Fruit fly (Drosophila melanogaster) whole organism, embryonic: ENCODE results near the gene bb8.

Source experiments
- Asciz ChIP-seq: fragments of 200-800 bp; sonication (Bioruptor generic); optimal IDR thresholded peaks from 2 replicates; lab custom pipeline; 2017; ENCODE audit warnings: missing biosample characterization, mild to moderate bottlenecking, missing genetic modification characterization, missing genetic modification reagents
- Atf6 ChIP-seq: fragments of 200-800 bp; sonication (Bioruptor generic); IDR thresholded peaks from 2 replicates; pipeline ENCODE4 v1.3.6; 2022; ENCODE audit warnings: missing biosample characterization, missing genetic modification characterization
- CG10147 ChIP-seq: fragments of 200-800 bp; sonication (Bioruptor generic); optimal IDR thresholded peaks from 2 replicates; lab custom pipeline; 2019; ENCODE audit warnings: missing biosample characterization, mild to moderate bottlenecking, missing genetic modification characterization, moderate library complexity
- CG11085 ChIP-seq: fragments of 200-800 bp; sonication (Bioruptor generic); IDR thresholded peaks from 2 replicates; pipeline ENCODE4 v1.3.6; 2022; ENCODE audit warnings: missing biosample characterization, missing genetic modification characterization
- CG11560 ChIP-seq: fragments of 200-800 bp; sonication (Bioruptor generic); IDR thresholded peaks from 3 replicates; pipeline ENCODE4 v1.3.6; 2022; ENCODE audit warnings: missing biosample characterization, missing genetic modification characterization
- CG12104 ChIP-seq: fragments of 200-800 bp; sonication (Bioruptor generic); optimal IDR thresholded peaks from 3 replicates; lab custom pipeline; 2016; ENCODE audit warnings: missing biosample characterization, missing genetic modification characterization
- CG12155 ChIP-seq: fragments of 200-800 bp; sonication (Bioruptor generic); optimal IDR thresholded peaks from 3 replicates; lab custom pipeline; 2016; ENCODE audit warnings: missing biosample characterization, missing genetic modification characterization
- CG1233 ChIP-seq: fragments of 200-800 bp; sonication (Bioruptor generic); optimal IDR thresholded peaks from 4 replicates; lab custom pipeline; 2018; ENCODE audit warnings: missing biosample characterization, mild to moderate bottlenecking, missing genetic modification characterization
- CG14667 ChIP-seq: fragments of 200-800 bp; sonication (Bioruptor generic); IDR thresholded peaks from 2 replicates; pipeline ENCODE4 v1.3.6; 2022; ENCODE audit warnings: missing biosample characterization, missing genetic modification characterization
- CG15011 ChIP-seq: fragments of 200-800 bp; sonication (Bioruptor generic); optimal IDR thresholded peaks from 3 replicates; lab custom pipeline; 2018; ENCODE audit warnings: missing biosample characterization, mild to moderate bottlenecking, missing genetic modification characterization
- CG1602 ChIP-seq: fragments of 200-800 bp; sonication (Bioruptor generic); optimal IDR thresholded peaks from 3 replicates; lab custom pipeline; 2016; ENCODE audit warnings: missing biosample characterization, missing genetic modification characterization
- CG1647 ChIP-seq: fragments of 200-800 bp; sonication (Bioruptor generic); optimal IDR thresholded peaks from 3 replicates; lab custom pipeline; 2016; ENCODE audit warnings: missing biosample characterization, missing genetic modification characterization
- CG17328 ChIP-seq: fragments of 200-800 bp; sonication (Bioruptor generic); IDR thresholded peaks from 2 replicates; pipeline ENCODE4 v1.3.6; 2022; ENCODE audit warnings: missing biosample characterization, missing genetic modification characterization
- CG17912 ChIP-seq: fragments of 200-800 bp; sonication (Bioruptor generic); optimal IDR thresholded peaks from 2 replicates; lab custom pipeline; 2018; ENCODE audit warnings: missing biosample characterization, mild to moderate bottlenecking, missing genetic modification characterization
- CG2712 ChIP-seq: fragments of 200-800 bp; optimal IDR thresholded peaks from 3 replicates; lab custom pipeline; 2019; ENCODE audit warnings: missing biosample characterization, mild to moderate bottlenecking, missing genetic modification characterization, moderate library complexity
- CG3065 ChIP-seq: fragments of 200-800 bp; sonication (Bioruptor generic); optimal IDR thresholded peaks from 2 replicates; lab custom pipeline; 2016; ENCODE audit warnings: missing biosample characterization, missing genetic modification characterization
- CG31224 ChIP-seq: fragments of 200-800 bp; sonication (Bioruptor generic); IDR thresholded peaks from 2 replicates; pipeline ENCODE4 v1.3.6; 2022; ENCODE audit warnings: missing biosample characterization, missing genetic modification characterization
- CG31441 ChIP-seq: fragments of 200-800 bp; sonication (Bioruptor generic); IDR thresholded peaks from 2 replicates; pipeline ENCODE4 v1.3.6; 2022; ENCODE audit warnings: missing biosample characterization, missing genetic modification characterization
- CG3847 ChIP-seq: fragments of 200-800 bp; sonication (Bioruptor generic); IDR thresholded peaks from 2 replicates; pipeline ENCODE4 v1.3.6; 2022; ENCODE audit warnings: missing biosample characterization, missing genetic modification characterization
- CG6689 ChIP-seq: fragments of 200-800 bp; sonication (Bioruptor generic); IDR thresholded peaks from 2 replicates; pipeline ENCODE4 v1.3.6; 2022; ENCODE audit warnings: missing biosample characterization, missing genetic modification characterization
- CG6854 ChIP-seq: fragments of 200-800 bp; sonication (Bioruptor generic); optimal IDR thresholded peaks from 3 replicates; lab custom pipeline; 2017; ENCODE audit warnings: missing biosample characterization, mild to moderate bottlenecking, missing genetic modification characterization
- CG7928 ChIP-seq: fragments of 200-800 bp; sonication (Bioruptor generic); optimal IDR thresholded peaks from 2 replicates; lab custom pipeline; 2017; ENCODE audit warnings: missing biosample characterization, mild to moderate bottlenecking, missing genetic modification characterization
- CG8359 ChIP-seq: fragments of 200-800 bp; sonication (Bioruptor generic); optimal IDR thresholded peaks from 2 replicates; lab custom pipeline; 2017; ENCODE audit warnings: missing biosample characterization, mild to moderate bottlenecking, missing genetic modification characterization, borderline replicate concordance
- CG8924 ChIP-seq: fragments of 200-800 bp; optimal IDR thresholded peaks from 3 replicates; lab custom pipeline; 2019; ENCODE audit warnings: missing biosample characterization, mild to moderate bottlenecking, missing genetic modification characterization, moderate library complexity
- CG9876 ChIP-seq: fragments of 200-800 bp; sonication (Bioruptor generic); optimal IDR thresholded peaks from 2 replicates; lab custom pipeline; 2016; ENCODE audit warnings: missing biosample characterization, missing genetic modification characterization
- CG9932 ChIP-seq: fragments of 200-800 bp; sonication (Bioruptor generic); IDR thresholded peaks from 2 replicates; pipeline ENCODE4 v1.3.6; 2022; ENCODE audit warnings: missing biosample characterization, missing genetic modification characterization
- Deaf1 ChIP-seq: fragments of 200-800 bp; optimal IDR thresholded peaks from 3 replicates; lab custom pipeline; 2019; ENCODE audit warnings: missing biosample characterization, mild to moderate bottlenecking, missing genetic modification characterization, moderate library complexity
- HLH54F ChIP-seq: fragments of 200-800 bp; sonication (Bioruptor generic); optimal IDR thresholded peaks from 3 replicates; lab custom pipeline; 2016; ENCODE audit warnings: missing biosample characterization, missing genetic modification characterization
- HmgZ ChIP-seq: fragments of 200-800 bp; sonication (Bioruptor generic); optimal IDR thresholded peaks from 2 replicates; lab custom pipeline; 2018; ENCODE audit warnings: missing biosample characterization, mild to moderate bottlenecking, missing genetic modification characterization
- Hmx ChIP-seq: fragments of 200-800 bp; sonication (Bioruptor generic); optimal IDR thresholded peaks from 2 replicates; lab custom pipeline; 2016; ENCODE audit warnings: missing biosample characterization, missing genetic modification characterization
- Mad ChIP-seq: fragments of 200-800 bp; sonication (Bioruptor generic); optimal IDR thresholded peaks from 2 replicates; lab custom pipeline; 2016; ENCODE audit warnings: missing biosample characterization, missing genetic modification characterization
- NC2α ChIP-seq: fragments of 200-800 bp; sonication (Bioruptor generic); optimal IDR thresholded peaks from 2 replicates; lab custom pipeline; 2016; ENCODE audit warnings: missing biosample characterization, missing genetic modification characterization
- Optix ChIP-seq: fragments of 200-800 bp; sonication (Bioruptor generic); IDR thresholded peaks from 3 replicates; pipeline ENCODE4 v1.3.6; 2022; ENCODE audit warnings: missing biosample characterization, missing genetic modification characterization
- PHDP ChIP-seq: fragments of 200-800 bp; sonication (Bioruptor generic); optimal IDR thresholded peaks from 3 replicates; lab custom pipeline; 2018; ENCODE audit warnings: missing biosample characterization, mild to moderate bottlenecking, missing genetic modification characterization, moderate library complexity
- Spps ChIP-seq: fragments of 200-800 bp; sonication (Bioruptor generic); optimal IDR thresholded peaks from 2 replicates; lab custom pipeline; 2018; ENCODE audit warnings: missing biosample characterization, mild to moderate bottlenecking, missing genetic modification characterization
- Trl ChIP-seq, 3 experiments: fragments of >200 bp in 2 of 3; fragments of 200-800 bp in 1 of 3; sonication (Bioruptor generic) in 1 of 3; optimal IDR thresholded peaks; 2 replicates in 1 of 3; 3 replicates in 2 of 3; lab custom pipeline; 2016 to 2017; ENCODE audit warnings: missing biosample characterization in 1 of 3, missing genetic modification characterization in 1 of 3
- Usf ChIP-seq: fragments of 200-800 bp; sonication (Bioruptor generic); optimal IDR thresholded peaks from 2 replicates; lab custom pipeline; 2017; ENCODE audit warnings: missing genotype, missing biosample characterization, missing genetic modification characterization
- al ChIP-seq: fragments of 200-800 bp; sonication (Bioruptor generic); IDR thresholded peaks from 2 replicates; pipeline ENCODE4 v1.3.6; 2022; ENCODE audit warnings: missing biosample characterization, missing genetic modification characterization
- amos ChIP-seq: fragments of 200-800 bp; sonication (Bioruptor generic); IDR thresholded peaks from 2 replicates; pipeline ENCODE4 v1.3.6; 2022; ENCODE audit warnings: missing biosample characterization, missing genetic modification characterization; ENCODE audit not compliant: partially characterized antibody
- bigmax ChIP-seq: fragments of 200-800 bp; sonication (Bioruptor generic); optimal IDR thresholded peaks from 2 replicates; lab custom pipeline; 2018; ENCODE audit warnings: missing biosample characterization, mild to moderate bottlenecking, missing genetic modification characterization
- disco-r ChIP-seq: fragments of 200-800 bp; sonication (Bioruptor generic); optimal IDR thresholded peaks from 2 replicates; lab custom pipeline; 2016; ENCODE audit warnings: missing biosample characterization, missing genetic modification characterization
- dmrt99B ChIP-seq: fragments of 200-800 bp; sonication (Bioruptor generic); optimal IDR thresholded peaks from 2 replicates; lab custom pipeline; 2018; ENCODE audit warnings: missing biosample characterization, mild to moderate bottlenecking, missing genetic modification characterization, moderate library complexity
- fd64A ChIP-seq: fragments of 200-800 bp; sonication (Bioruptor generic); optimal IDR thresholded peaks from 3 replicates; lab custom pipeline; 2018; ENCODE audit warnings: missing biosample characterization, mild to moderate bottlenecking, missing genetic modification characterization
- onecut ChIP-seq: fragments of 200-800 bp; sonication (Bioruptor generic); IDR thresholded peaks from 2 replicates; pipeline ENCODE4 v1.3.6; 2022; ENCODE audit warnings: missing biosample characterization, missing genetic modification characterization
- otp ChIP-seq: fragments of 200-800 bp; sonication (Bioruptor generic); IDR thresholded peaks from 3 replicates; pipeline ENCODE4, ENCODE4 v1.3.6; 2022; ENCODE audit warnings: missing biosample characterization, missing genetic modification characterization
- salm ChIP-seq: fragments of 200-800 bp; sonication (Bioruptor generic); optimal IDR thresholded peaks from 2 replicates; lab custom pipeline; 2018; ENCODE audit warnings: missing biosample characterization, mild to moderate bottlenecking, missing genetic modification characterization
- scrt ChIP-seq: fragments of 200-800 bp; sonication (Bioruptor generic); optimal IDR thresholded peaks from 2 replicates; lab custom pipeline; 2018; ENCODE audit warnings: missing biosample characterization, mild to moderate bottlenecking, missing genetic modification characterization, moderate library complexity
- tup ChIP-seq: fragments of 200-800 bp; sonication (Bioruptor generic); optimal IDR thresholded peaks from 2 replicates; lab custom pipeline; 2016; ENCODE audit warnings: missing biosample characterization, mild to moderate bottlenecking, missing genetic modification characterization, moderate library complexity
- zf30C ChIP-seq: fragments of 200-800 bp; sonication (Bioruptor generic); optimal IDR thresholded peaks from 3 replicates; lab custom pipeline; 2018; ENCODE audit warnings: missing biosample characterization, mild to moderate bottlenecking, missing genetic modification characterization

Gene bb8

dm6 chr3R:23239934-23240632, 49.9 kb downstream of the bb8 start (continued):
- TF ChIP-seq zf30C (GFP tag; lab: Kevin White, UChicago), result no peak
- TF ChIP-seq disco-r (GFP tag; lab: Kevin White, UChicago), result no peak
- 0 out of 2 replicates have a peak, but pooled peaks have one; percentile 11 for TF ChIP-seq al (GFP tag; lab: Robert Waterston, UW)
- TF ChIP-seq amos (GFP tag; lab: Robert Waterston, UW), result no peak
- peak; percentile 46 for TF ChIP-seq CG15011 (GFP tag; lab: Kevin White, UChicago)
- no peak for TF ChIP-seq NC2α (GFP tag; lab: Kevin White, UChicago)
- no peak for TF ChIP-seq CG17912
- TF ChIP-seq CG6689 (GFP tag; lab: Robert Waterston, UW), result peak; percentile 67
- TF ChIP-seq CG11085, result 0 out of 2 replicates have a peak, but pooled peaks have one; percentile 10
- peak; percentile 58 to 62 for TF ChIP-seq Trl (optimal IDR thresholded peaks at IDR 0.05; lab: Kevin White, UChicago)
- peak; percentile 57 for TF ChIP-seq Trl (GFP tag; optimal IDR thresholded peaks at IDR 0.05; lab: Kevin White, UChicago)
- no peak for TF ChIP-seq bigmax (GFP tag; lab: Kevin White, UChicago)
- TF ChIP-seq CG3065 (GFP tag; lab: Kevin White, UChicago), result no peak
- TF ChIP-seq CG8359, result peak; percentile 2
- TF ChIP-seq CG1233 (GFP tag; lab: Kevin White, UChicago), result peak; percentile 67
- peak; percentile 19 for TF ChIP-seq tup (GFP tag; lab: Kevin White, UChicago)
- peak; percentile 53 for TF ChIP-seq Deaf1 (tag; lab: Kevin White, UChicago)
- peak; percentile 4 for TF ChIP-seq fd64A
- peak; percentile 78 for TF ChIP-seq CG10147 (GFP tag; lab: Kevin White, UChicago)
- TF ChIP-seq CG31224 (GFP tag; lab: Robert Waterston, UW), result peak; percentile 21; the same call in 1 of the 2 replicates
- TF ChIP-seq CG12155 (GFP tag; lab: Kevin White, UChicago), result no peak
- peak; percentile 72 for TF ChIP-seq Asciz (GFP tag; lab: Kevin White, UChicago)
- TF ChIP-seq CG11560 (tag; lab: Robert Waterston, UW), result 0 out of 3 replicates have a peak, but pooled peaks have one; percentile 43
- 0 out of 3 replicates have a peak, but pooled peaks have one; percentile 57 for TF ChIP-seq otp (GFP tag; lab: Robert Waterston, UW)
- peak; percentile 70 for TF ChIP-seq scrt (GFP tag; lab: Kevin White, UChicago)
- peak; percentile 78 for TF ChIP-seq Atf6 (GFP tag; lab: Robert Waterston, UW)
- peak; percentile 46 for TF ChIP-seq CG12104 (GFP tag; lab: Kevin White, UChicago)
- TF ChIP-seq Usf (GFP tag; lab: Kevin White, UChicago), result no peak
- TF ChIP-seq CG3847 (GFP tag; lab: Robert Waterston, UW), result peak; percentile 46; the same call in 1 of the 2 replicates
- TF ChIP-seq HmgZ (tag; lab: Kevin White, UChicago), result no peak
- peak; percentile 33; the same call in 1 of the 3 replicates for TF ChIP-seq Optix (GFP tag; lab: Robert Waterston, UW)
- TF ChIP-seq CG14667 (GFP tag; lab: Robert Waterston, UW), result peak; percentile 34
- peak; percentile 40 for TF ChIP-seq salm
- peak; percentile 63 for TF ChIP-seq CG9932 (GFP tag; lab: Robert Waterston, UW)
- TF ChIP-seq dmrt99B (tag; lab: Kevin White, UChicago), result peak; percentile 91
- TF ChIP-seq CG7928 (GFP tag; lab: Kevin White, UChicago), result no peak
- peak; percentile 16 for TF ChIP-seq Spps
- peak; percentile 84 for TF ChIP-seq CG8924 (tag; lab: Kevin White, UChicago)
- peak; percentile 66 for TF ChIP-seq onecut
- peak; percentile 10 for TF ChIP-seq Hmx (GFP tag; lab: Kevin White, UChicago)
- TF ChIP-seq HLH54F, result peak; percentile 27
- TF ChIP-seq CG31441, result peak; percentile 76
- peak; percentile 64; the same call in 1 of the 2 replicates for TF ChIP-seq CG17328 (GFP tag; lab: Robert Waterston, UW)
- TF ChIP-seq CG6854 (GFP tag; lab: Kevin White, UChicago), result peak; percentile 51
- TF ChIP-seq CG1602 (GFP tag; lab: Kevin White, UChicago), result peak; percentile 20
- no peak for TF ChIP-seq CG2712
- no peak for TF ChIP-seq CG9876 (GFP tag; lab: Kevin White, UChicago)
- TF ChIP-seq PHDP, result peak; percentile 67
- peak; percentile 13 for TF ChIP-seq CG1647 (GFP tag; lab: Kevin White, UChicago)
- TF ChIP-seq Mad (GFP tag; lab: Kevin White, UChicago), result no peak
